Worm (Caenorhabditis elegans) whole organism, late embryonic: ENCODE data around the gene myrf-1.

Experiments used
- K02D7.2 ChIP-seq: sonication (generic microtip); optimal IDR thresholded peaks from 2 replicates; lab custom pipeline; 2017; ENCODE audit warnings: mild to moderate bottlenecking, missing genetic modification characterization, missing compliant biosample characterization
- K09A11.1 ChIP-seq: sonication (generic microtip); optimal IDR thresholded peaks from 2 replicates; lab custom pipeline; 2017; ENCODE audit warnings: antibody characterized with exemption, mild to moderate bottlenecking, missing genetic modification characterization, missing compliant biosample characterization; ENCODE audit not compliant: insufficient read depth
- ahr-1 ChIP-seq: sonication (generic microtip); optimal IDR thresholded peaks from 2 replicates; lab custom pipeline; 2016; ENCODE audit warnings: missing genetic modification characterization, missing compliant biosample characterization
- ama-1 ChIP-seq: fragments of 150-350 bp; optimal IDR thresholded peaks from 2 replicates; lab custom pipeline; 2014
- ceh-14 ChIP-seq: sonication (generic microtip); optimal IDR thresholded peaks from 2 replicates; lab custom pipeline; 2016; ENCODE audit warnings: missing genotype, missing genetic modification characterization, missing compliant biosample characterization
- ceh-2 ChIP-seq: sonication (generic microtip); optimal IDR thresholded peaks from 2 replicates; lab custom pipeline; 2016; ENCODE audit warnings: missing genotype, missing genetic modification characterization, missing compliant biosample characterization
- ceh-31 ChIP-seq: sonication (generic microtip); optimal IDR thresholded peaks from 2 replicates; lab custom pipeline; 2016; ENCODE audit warnings: missing genetic modification characterization, missing compliant biosample characterization
- ceh-45 ChIP-seq: fragments of 200-800 bp; sonication (Bioruptor generic); IDR thresholded peaks from 2 replicates; pipeline ENCODE4 v1.3.6; 2022; ENCODE audit warnings: missing genetic modification reagents, missing genetic modification characterization, missing compliant biosample characterization
- ceh-48 ChIP-seq: sonication (generic microtip); optimal IDR thresholded peaks from 2 replicates; lab custom pipeline; 2016; ENCODE audit warnings: missing genetic modification characterization, inconsistent platforms, missing compliant biosample characterization
- ceh-9 ChIP-seq: sonication (generic microtip); optimal IDR thresholded peaks from 2 replicates; lab custom pipeline; 2016; ENCODE audit warnings: mild to moderate bottlenecking, missing genetic modification characterization, inconsistent platforms, missing compliant biosample characterization
- dve-1 ChIP-seq: sonication (generic microtip); optimal IDR thresholded peaks from 2 replicates; lab custom pipeline; 2017; ENCODE audit warnings: antibody characterized with exemption, mild to moderate bottlenecking, missing genetic modification characterization, missing compliant biosample characterization
- elt-2 ChIP-seq: sonication (generic microtip); optimal IDR thresholded peaks from 2 replicates; lab custom pipeline; 2016; ENCODE audit warnings: missing genetic modification reagents, missing genetic modification characterization, missing compliant biosample characterization
- elt-4 ChIP-seq: sonication (generic microtip); optimal IDR thresholded peaks from 2 replicates; lab custom pipeline; 2016; ENCODE audit warnings: missing genetic modification characterization, missing compliant biosample characterization
- ets-4 ChIP-seq: sonication (generic microtip); optimal IDR thresholded peaks from 2 replicates; lab custom pipeline; 2016; ENCODE audit warnings: missing genetic modification characterization, missing compliant biosample characterization
- eyg-1 ChIP-seq: sonication (generic microtip); optimal IDR thresholded peaks from 2 replicates; lab custom pipeline; 2016; ENCODE audit warnings: missing genotype, missing genetic modification characterization, missing compliant biosample characterization
- fax-1 ChIP-seq: sonication (generic microtip); optimal IDR thresholded peaks from 2 replicates; lab custom pipeline; 2016; ENCODE audit warnings: missing genotype, missing genetic modification characterization, missing compliant biosample characterization
- fkh-10 ChIP-seq: fragments of 150-350 bp; optimal IDR thresholded peaks from 2 replicates; lab custom pipeline; 2014; ENCODE audit warnings: missing biosample characterization, missing genetic modification reagents, missing genetic modification characterization
- hlh-30 ChIP-seq: sonication (generic microtip); optimal IDR thresholded peaks from 2 replicates; lab custom pipeline; 2017; ENCODE audit warnings: antibody characterized with exemption, missing genetic modification characterization, missing compliant biosample characterization; ENCODE audit not compliant: insufficient read depth
- lim-6 ChIP-seq: sonication (generic microtip); optimal IDR thresholded peaks from 2 replicates; lab custom pipeline; 2016; ENCODE audit warnings: missing genetic modification characterization, missing compliant biosample characterization
- lin-11 ChIP-seq: fragments of 200-800 bp; sonication (Bioruptor generic); optimal IDR thresholded peaks from 2 replicates; lab custom pipeline; 2018; ENCODE audit warnings: mild to moderate bottlenecking, missing genetic modification characterization, missing compliant biosample characterization
- mec-3 ChIP-seq: sonication (generic microtip); optimal IDR thresholded peaks from 2 replicates; lab custom pipeline; 2016; ENCODE audit warnings: borderline replicate concordance, missing genetic modification characterization, missing compliant biosample characterization
- npax-4 ChIP-seq: sonication (generic microtip); optimal IDR thresholded peaks from 2 replicates; lab custom pipeline; 2016; ENCODE audit warnings: missing genetic modification characterization, missing compliant biosample characterization
- pag-3 ChIP-seq: sonication (generic microtip); optimal IDR thresholded peaks from 2 replicates; lab custom pipeline; 2016; ENCODE audit warnings: missing compliant biosample characterization, missing genetic modification characterization, borderline replicate concordance
- pat-9 ChIP-seq: fragments of 200-800 bp; sonication (Bioruptor generic); optimal IDR thresholded peaks from 2 replicates; lab custom pipeline; 2018; ENCODE audit warnings: mild to moderate bottlenecking, missing genetic modification characterization, moderate library complexity, missing compliant biosample characterization
- pax-1 ChIP-seq: fragments of 150-350 bp; optimal IDR thresholded peaks from 2 replicates; lab custom pipeline; 2014; ENCODE audit warnings: missing biosample characterization, missing genetic modification characterization
- pha-2 ChIP-seq: sonication (generic microtip); optimal IDR thresholded peaks from 2 replicates; lab custom pipeline; 2017; ENCODE audit warnings: mild to moderate bottlenecking, missing genetic modification characterization, missing compliant biosample characterization
- pha-4 ChIP-seq: fragments of 150-350 bp; optimal IDR thresholded peaks from 2 replicates; lab custom pipeline; 2018; ENCODE audit warnings: missing biosample characterization, missing genetic modification reagents, missing genetic modification characterization
- pqm-1 ChIP-seq: sonication (generic microtip); optimal IDR thresholded peaks from 2 replicates; lab custom pipeline; 2016; ENCODE audit warnings: missing genetic modification characterization, missing compliant biosample characterization
- ref-2 ChIP-seq: sonication (generic microtip); optimal IDR thresholded peaks from 2 replicates; lab custom pipeline; 2016; ENCODE audit warnings: missing genetic modification characterization, missing compliant biosample characterization
- sox-2 ChIP-seq: fragments of 200-800 bp; sonication (Bioruptor generic); IDR thresholded peaks from 2 replicates; pipeline ENCODE4 v1.3.6; 2022; ENCODE audit warnings: missing genetic modification reagents, missing genetic modification characterization, missing compliant biosample characterization
- sox-4 ChIP-seq: sonication (generic microtip); optimal IDR thresholded peaks from 2 replicates; lab custom pipeline; 2017; ENCODE audit warnings: mild to moderate bottlenecking, missing genetic modification characterization, inconsistent platforms, missing compliant biosample characterization
- syd-9 ChIP-seq: sonication (generic microtip); optimal IDR thresholded peaks from 2 replicates; lab custom pipeline; 2016; ENCODE audit warnings: mild to moderate bottlenecking, missing genetic modification characterization, moderate library complexity, missing compliant biosample characterization
- tbx-7 ChIP-seq: sonication (generic microtip); optimal IDR thresholded peaks from 2 replicates; lab custom pipeline; 2016; ENCODE audit warnings: missing genotype, missing genetic modification characterization, missing compliant biosample characterization
- ttx-3 ChIP-seq: sonication (generic microtip); optimal IDR thresholded peaks from 2 replicates; lab custom pipeline; 2016; ENCODE audit warnings: missing genetic modification reagents, missing genetic modification characterization, missing compliant biosample characterization
- unc-42 ChIP-seq: sonication (generic microtip); optimal IDR thresholded peaks from 2 replicates; lab custom pipeline; 2016; ENCODE audit warnings: missing genotype, missing genetic modification characterization, missing compliant biosample characterization
- zip-5 ChIP-seq: sonication (generic microtip); optimal IDR thresholded peaks from 2 replicates; lab custom pipeline; 2016; ENCODE audit warnings: missing genetic modification characterization, missing compliant biosample characterization
- ztf-16 ChIP-seq: sonication (generic microtip); optimal IDR thresholded peaks from 2 replicates; lab custom pipeline; 2017; ENCODE audit warnings: missing genetic modification characterization, missing compliant biosample characterization

myrf-1 gene

ce11 chrII:10509746-10510145 lies 7.4 kb upstream of the myrf-1 start, which contains the start of gene F59B10.2:
TSS of gene F59B10.2 (minus strand) at chrII:10509846.
- TF ChIP-seq ama-1 (lab: Kevin White, UChicago) (no peak), elt-4 (no peak), fax-1 (no peak), sox-4 (tag; lab: Kevin White, UChicago) (no peak), ceh-9 (tag; lab: Kevin White, UChicago) (no peak), pag-3 (no peak), ceh-14 (tag; lab: Kevin White, UChicago) (no peak), lim-6 (tag; lab: Kevin White, UChicago) (no peak), elt-2 (tag; lab: Kevin White, UChicago) (no peak), ahr-1 (tag; lab: Kevin White, UChicago) (no peak), syd-9 (tag; lab: Kevin White, UChicago) (no peak), zip-5 (tag; lab: Kevin White, UChicago) (no peak)

DNA sequence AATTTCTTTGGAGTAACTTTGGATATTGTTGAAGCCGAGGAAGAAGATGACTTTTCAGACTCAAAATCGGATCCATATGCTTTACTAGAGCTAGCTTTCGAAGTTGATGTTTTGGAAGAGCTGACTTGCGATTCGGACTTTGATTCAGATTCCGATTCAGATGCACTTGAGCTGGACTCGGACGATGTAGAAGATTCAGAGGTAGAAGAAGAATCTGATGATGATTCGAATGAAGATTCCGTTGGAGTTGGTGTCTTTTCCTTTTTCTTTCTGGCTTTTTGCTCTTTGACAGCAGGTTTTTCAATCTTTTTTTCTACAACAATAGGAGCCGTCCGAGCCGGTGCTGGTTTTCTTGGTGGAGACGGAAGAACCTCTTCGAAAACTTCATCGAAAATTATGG lies 5.6 kb upstream of the myrf-1 start:
- TF ChIP-seq lin-11 (tag; lab: Kevin White, UChicago) (no peak), zip-5 (tag; lab: Kevin White, UChicago) (no peak), pha-4 (no peak), ztf-16 (tag; lab: Kevin White, UChicago) (no peak), unc-42 (tag; lab: Kevin White, UChicago) (no peak), ttx-3 (tag; lab: Kevin White, UChicago) (no peak), dve-1 (no peak), ceh-2 (tag; lab: Kevin White, UChicago) (no peak), ceh-45 (GFP tag; lab: Robert Waterston, UW) (no peak), ama-1 (lab: Kevin White, UChicago) (no peak), sox-2 (no peak), hlh-30 (tag; lab: Kevin White, UChicago) (no peak), npax-4 (tag; lab: Kevin White, UChicago) (no peak), pat-9 (tag; lab: Kevin White, UChicago) (no peak), fax-1 (no peak), ref-2 (tag; lab: Kevin White, UChicago) (no peak), pqm-1 (tag; lab: Kevin White, UChicago) (no peak)

- no peak for TF ChIP-seq ets-4 (tag; lab: Kevin White, UChicago)
- TF ChIP-seq ceh-48 = no peak
Observed at ce11 chrII:10505949-10506348, 3.6 kb upstream of the myrf-1 start.

ce11 chrII:10504729-10505128 lies 2.4 kb upstream of the myrf-1 start:
- TF ChIP-seq mec-3 (tag; lab: Kevin White, UChicago) = no peak
- TF ChIP-seq eyg-1 (tag; lab: Kevin White, UChicago) = no peak
- TF ChIP-seq K09A11.1 (tag; lab: Kevin White, UChicago) = no peak
- no peak for TF ChIP-seq K02D7.2 (tag; lab: Kevin White, UChicago)
- no peak for TF ChIP-seq ahr-1 (tag; lab: Kevin White, UChicago)
- no peak for TF ChIP-seq fax-1
- no peak for TF ChIP-seq tbx-7 (tag; lab: Kevin White, UChicago)
- TF ChIP-seq ceh-31 = no peak
- TF ChIP-seq pax-1 (tag; lab: Kevin White, UChicago) = no peak
- no peak for TF ChIP-seq pha-2 (tag; lab: Kevin White, UChicago)
- TF ChIP-seq ttx-3 (tag; lab: Kevin White, UChicago) = no peak
- TF ChIP-seq fkh-10 = no peak
